Fruit fly (Drosophila melanogaster) whole organism, embryonic: ENCODE measurements around the gene CG14564.

Experiments
- Asciz ChIP-seq: fragments of 200-800 bp; sonication (Bioruptor generic); optimal IDR thresholded peaks from 2 replicates; lab custom pipeline; 2017; ENCODE audit warnings: missing biosample characterization, mild to moderate bottlenecking, missing genetic modification characterization, missing genetic modification reagents
- Awh ChIP-seq: fragments of 200-800 bp; sonication (Bioruptor generic); IDR thresholded peaks from 2 replicates; pipeline ENCODE4, ENCODE4 v1.3.6; 2022; ENCODE audit warnings: missing biosample characterization, missing genetic modification characterization
- BEAF-32 ChIP-seq: fragments of 200-800 bp; sonication (Bioruptor generic); optimal IDR thresholded peaks from 3 replicates; lab custom pipeline; 2017; ENCODE audit warnings: missing biosample characterization, missing genetic modification characterization, mild to moderate bottlenecking, moderate library complexity, missing genetic modification reagents
- Bdp1 ChIP-seq: fragments of 200-800 bp; sonication (Bioruptor generic); optimal IDR thresholded peaks from 3 replicates; lab custom pipeline; 2016; ENCODE audit warnings: missing biosample characterization, missing genetic modification characterization
- Bgb ChIP-seq: fragments of 200-800 bp; sonication (Bioruptor generic); IDR thresholded peaks from 2 replicates; pipeline ENCODE4 v1.3.6; 2022; ENCODE audit warnings: missing biosample characterization, missing genetic modification characterization; ENCODE audit not compliant: partially characterized antibody
- Bteb2 ChIP-seq: fragments of 200-800 bp; sonication (Bioruptor generic); optimal IDR thresholded peaks from 2 replicates; lab custom pipeline; 2016; ENCODE audit warnings: missing biosample characterization, missing genetic modification characterization
- C15 ChIP-seq: fragments of 200-800 bp; sonication (Bioruptor generic); IDR thresholded peaks from 3 replicates; pipeline ENCODE4 v1.3.6; 2022; ENCODE audit warnings: missing biosample characterization, missing genetic modification characterization
- CG10267 ChIP-seq: fragments of 200-800 bp; sonication (Bioruptor generic); optimal IDR thresholded peaks from 2 replicates; lab custom pipeline; 2018; ENCODE audit warnings: missing biosample characterization, mild to moderate bottlenecking, missing genetic modification characterization, moderate library complexity
- CG11504 ChIP-seq: fragments of 200-800 bp; sonication (Bioruptor generic); optimal IDR thresholded peaks from 3 replicates; lab custom pipeline; 2019; ENCODE audit warnings: missing biosample characterization, mild to moderate bottlenecking, missing genetic modification characterization, moderate library complexity
- CG1603 ChIP-seq: fragments of 200-800 bp; sonication (Bioruptor generic); optimal IDR thresholded peaks from 2 replicates; lab custom pipeline; 2019; ENCODE audit warnings: missing biosample characterization, mild to moderate bottlenecking, missing genetic modification characterization, moderate library complexity
- CG16779 ChIP-seq: fragments of 200-800 bp; sonication (Bioruptor generic); IDR thresholded peaks from 2 replicates; pipeline ENCODE4 v1.3.6; 2022; ENCODE audit warnings: missing biosample characterization, missing genetic modification characterization
- CG17361 ChIP-seq: fragments of 200-800 bp; sonication (Bioruptor generic); IDR thresholded peaks from 3 replicates; pipeline ENCODE4 v1.3.6; 2022; ENCODE audit warnings: missing biosample characterization, missing genetic modification characterization
- CG18262 ChIP-seq: fragments of 200-800 bp; optimal IDR thresholded peaks from 3 replicates; lab custom pipeline; 2019; ENCODE audit warnings: missing biosample characterization, mild to moderate bottlenecking, missing genetic modification characterization, moderate library complexity
- CG3847 ChIP-seq: fragments of 200-800 bp; sonication (Bioruptor generic); IDR thresholded peaks from 2 replicates; pipeline ENCODE4 v1.3.6; 2022; ENCODE audit warnings: missing biosample characterization, missing genetic modification characterization
- CG42726 ChIP-seq: fragments of 200-800 bp; sonication (Bioruptor generic); IDR thresholded peaks from 2 replicates; pipeline ENCODE4 v1.3.6; 2022; ENCODE audit warnings: missing biosample characterization, missing genetic modification characterization; ENCODE audit not compliant: partially characterized antibody
- CG6791 ChIP-seq: fragments of 200-800 bp; sonication (Bioruptor generic); IDR thresholded peaks from 3 replicates; pipeline ENCODE4 v1.3.6; 2022; ENCODE audit warnings: missing biosample characterization, missing genetic modification characterization; ENCODE audit not compliant: partially characterized antibody
- CG6813 ChIP-seq: fragments of 200-800 bp; sonication (Bioruptor generic); optimal IDR thresholded peaks from 2 replicates; lab custom pipeline; 2017; ENCODE audit warnings: missing biosample characterization, missing genetic modification characterization, mild to moderate bottlenecking, moderate library complexity, missing genetic modification reagents
- CG7928 ChIP-seq: fragments of 200-800 bp; sonication (Bioruptor generic); optimal IDR thresholded peaks from 2 replicates; lab custom pipeline; 2017; ENCODE audit warnings: missing biosample characterization, mild to moderate bottlenecking, missing genetic modification characterization
- Dp ChIP-seq: fragments of 200-800 bp; sonication (Bioruptor generic); optimal IDR thresholded peaks from 2 replicates; lab custom pipeline; 2018; ENCODE audit warnings: missing biosample characterization, mild to moderate bottlenecking, missing genetic modification characterization, moderate library complexity
- E2f2 ChIP-seq: fragments of 200-800 bp; sonication (Bioruptor generic); IDR thresholded peaks from 2 replicates; pipeline ENCODE4 v1.3.6; 2022; ENCODE audit warnings: missing biosample characterization, missing genetic modification characterization
- Ets65A ChIP-seq: fragments of 200-800 bp; sonication (Bioruptor generic); peaks from one replicate; lab custom pipeline; 2016; ENCODE audit warnings: missing biosample characterization, missing genetic modification characterization
- Gug ChIP-seq: fragments of 200-800 bp; sonication (Bioruptor generic); IDR thresholded peaks from 4 replicates; pipeline ENCODE4 v1.3.6; 2022; ENCODE audit warnings: missing biosample characterization, missing genetic modification characterization
- Lhr ChIP-seq: fragments of 200-800 bp; sonication (Bioruptor generic); optimal IDR thresholded peaks from 3 replicates; lab custom pipeline; 2017; ENCODE audit warnings: mild to moderate bottlenecking, missing biosample characterization, missing genetic modification reagents, missing genetic modification characterization
- MTF-1 ChIP-seq: fragments of 200-800 bp; sonication (Bioruptor generic); optimal IDR thresholded peaks from 2 replicates; lab custom pipeline; 2018; ENCODE audit warnings: missing biosample characterization, mild to moderate bottlenecking, missing genetic modification characterization, borderline replicate concordance
- Opbp ChIP-seq: fragments of 200-800 bp; sonication (Bioruptor generic); IDR thresholded peaks from 3 replicates; pipeline ENCODE4 v1.3.6; 2022; ENCODE audit warnings: missing biosample characterization, missing genetic modification characterization; ENCODE audit not compliant: partially characterized antibody
- Scr ChIP-seq: fragments of 200-800 bp; sonication (Bioruptor generic); IDR thresholded peaks from 2 replicates; pipeline ENCODE4 v1.3.6; 2022; ENCODE audit warnings: missing biosample characterization, missing genetic modification characterization; ENCODE audit not compliant: partially characterized antibody
- Trl ChIP-seq, 3 experiments: fragments of >200 bp in 2 of 3; fragments of 200-800 bp in 1 of 3; sonication (Bioruptor generic) in 1 of 3; optimal IDR thresholded peaks; 2 replicates in 1 of 3; 3 replicates in 2 of 3; lab custom pipeline; 2016 to 2017; ENCODE audit warnings: missing biosample characterization in 1 of 3, missing genetic modification characterization in 1 of 3
- ac ChIP-seq: fragments of 200-800 bp; sonication (Bioruptor generic); optimal IDR thresholded peaks from 3 replicates; lab custom pipeline; 2017; ENCODE audit warnings: missing biosample characterization, mild to moderate bottlenecking, missing genetic modification characterization
- amos ChIP-seq: fragments of 200-800 bp; sonication (Bioruptor generic); IDR thresholded peaks from 2 replicates; pipeline ENCODE4 v1.3.6; 2022; ENCODE audit warnings: missing biosample characterization, missing genetic modification characterization; ENCODE audit not compliant: partially characterized antibody
- ci ChIP-seq: fragments of 200-800 bp; sonication (Bioruptor generic); IDR thresholded peaks from 3 replicates; pipeline ENCODE4 v1.3.6; 2022; ENCODE audit warnings: missing biosample characterization, missing genetic modification characterization
- disco-r ChIP-seq: fragments of 200-800 bp; sonication (Bioruptor generic); optimal IDR thresholded peaks from 2 replicates; lab custom pipeline; 2016; ENCODE audit warnings: missing biosample characterization, missing genetic modification characterization
- fd102C ChIP-seq: fragments of 200-800 bp; sonication (Bioruptor generic); optimal IDR thresholded peaks from 2 replicates; lab custom pipeline; 2018; ENCODE audit warnings: missing biosample characterization, mild to moderate bottlenecking, missing genetic modification characterization, moderate library complexity
- fd96Cb ChIP-seq: fragments of 200-800 bp; sonication (Bioruptor generic); optimal IDR thresholded peaks from 2 replicates; lab custom pipeline; 2018; ENCODE audit warnings: missing biosample characterization, mild to moderate bottlenecking, missing genetic modification characterization, moderate library complexity
- gem ChIP-seq: fragments of 200-800 bp; sonication (Bioruptor generic); optimal IDR thresholded peaks from 2 replicates; lab custom pipeline; 2019; ENCODE audit warnings: missing biosample characterization, mild to moderate bottlenecking, missing genetic modification characterization, moderate library complexity
- hb ChIP-seq: fragments of 200-800 bp; sonication (Bioruptor generic); IDR thresholded peaks from 3 replicates; pipeline ENCODE4 v1.3.6; 2022; ENCODE audit warnings: missing biosample characterization, missing genetic modification characterization; ENCODE audit not compliant: partially characterized antibody
- knrl ChIP-seq: fragments of 200-800 bp; sonication (Bioruptor generic); IDR thresholded peaks from 3 replicates; pipeline ENCODE4 v1.3.6; 2022; ENCODE audit warnings: missing biosample characterization, missing genetic modification characterization; ENCODE audit not compliant: partially characterized antibody
- pan ChIP-seq, 4 experiments: fragments of >200 bp in 3 of 4; fragments of 200-800 bp in 1 of 4; sonication (Bioruptor generic) in 1 of 4; optimal IDR thresholded peaks in 3 of 4; IDR thresholded peaks in 1 of 4; 2 replicates each; pipeline versions ENCODE4 v1.3.6 to Lab custom; 2017 to 2022; ENCODE audit warnings: missing biosample characterization in 2 of 4, missing genetic modification characterization in 2 of 4, mixed read lengths in 1 of 4
- pzg ChIP-seq: fragments of 200-800 bp; sonication (Bioruptor generic); optimal IDR thresholded peaks from 3 replicates; lab custom pipeline; 2018; ENCODE audit warnings: missing biosample characterization, mild to moderate bottlenecking, missing genetic modification characterization, moderate library complexity
- row ChIP-seq: fragments of 200-800 bp; sonication (Bioruptor generic); IDR thresholded peaks from 3 replicates; pipeline ENCODE4 v1.3.6; 2022; ENCODE audit warnings: missing biosample characterization, missing genetic modification characterization
- sd ChIP-seq: fragments of 200-800 bp; sonication (Bioruptor generic); optimal IDR thresholded peaks from 3 replicates; lab custom pipeline; 2018; ENCODE audit warnings: missing biosample characterization, mild to moderate bottlenecking, missing genetic modification characterization, moderate library complexity
- sens ChIP-seq: fragments of 200-800 bp; sonication (Bioruptor generic); peaks from one replicate; lab custom pipeline; 2016; ENCODE audit warnings: missing biosample characterization, missing genetic modification characterization
- stwl ChIP-seq: fragments of 200-800 bp; sonication (Bioruptor generic); optimal IDR thresholded peaks from 3 replicates; lab custom pipeline; 2018; ENCODE audit warnings: missing biosample characterization, mild to moderate bottlenecking, missing genetic modification characterization, moderate library complexity
- tgo ChIP-seq: fragments of 200-800 bp; sonication (Bioruptor generic); IDR thresholded peaks from 3 replicates; pipeline ENCODE4 v1.3.6; 2022; ENCODE audit warnings: missing biosample characterization, missing genetic modification characterization
- trem ChIP-seq: fragments of 200-800 bp; optimal IDR thresholded peaks from 3 replicates; lab custom pipeline; 2019; ENCODE audit warnings: missing biosample characterization, mild to moderate bottlenecking, missing genetic modification characterization, moderate library complexity
- tx ChIP-seq: fragments of 200-800 bp; sonication (Bioruptor generic); optimal IDR thresholded peaks from 2 replicates; lab custom pipeline; 2016; ENCODE audit warnings: missing biosample characterization, missing genetic modification characterization
- unc-4 ChIP-seq: fragments of 200-800 bp; sonication (Bioruptor generic); IDR thresholded peaks from 2 replicates; pipeline ENCODE4 v1.3.6; 2022; ENCODE audit warnings: missing biosample characterization, missing genetic modification characterization; ENCODE audit not compliant: partially characterized antibody
- vnd ChIP-seq: fragments of 200-800 bp; sonication (Bioruptor generic); IDR thresholded peaks from 3 replicates; pipeline ENCODE4 v1.3.6; 2022; ENCODE audit warnings: missing biosample characterization, missing genetic modification characterization; ENCODE audit not compliant: partially characterized antibody

CG14564 gene

DNA sequence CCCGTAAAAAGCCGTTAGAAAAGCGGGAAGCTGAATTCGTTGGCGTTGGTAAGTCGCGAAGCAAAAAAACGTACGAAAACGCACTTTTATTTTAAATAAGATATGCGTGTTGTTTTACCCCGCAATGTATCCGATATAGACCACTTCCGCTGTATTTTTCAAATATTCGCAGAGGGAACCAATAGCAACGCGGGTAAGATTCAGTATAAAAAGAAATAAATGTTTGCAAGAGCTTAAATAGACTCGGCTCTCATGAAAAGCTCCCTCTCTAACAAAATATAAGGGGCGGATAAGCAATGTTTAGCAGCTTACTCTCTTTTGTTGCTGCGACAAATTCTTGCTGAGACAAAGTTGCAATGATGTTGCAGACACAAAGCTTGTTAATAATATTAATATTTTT lies 13.4 kb downstream of the CG14564 start, which contains the start of gene Syn1 (continued):
- TF ChIP-seq Opbp (GFP tag; lab: Robert Waterston, UW) (0 out of 3 replicates have a peak, but pooled peaks have one; percentile 10), CG16779 (GFP tag; lab: Robert Waterston, UW) (no peak), disco-r (GFP tag; lab: Kevin White, UChicago) (no peak), Trl (optimal IDR thresholded peaks at IDR 0.05; lab: Kevin White, UChicago) (peak; percentile 67 to 76), Trl (GFP tag; optimal IDR thresholded peaks at IDR 0.05; lab: Kevin White, UChicago) (no peak), fd96Cb (tag; lab: Kevin White, UChicago) (no peak), pan (optimal IDR thresholded peaks at IDR 0.05; lab: Kevin White, UChicago) (no peak), pan (GFP tag; optimal IDR thresholded peaks at IDR 0.05 in 1 of 2, IDR thresholded peaks at IDR 0.05 in 1 of 2) (no peak), gem (no peak), Bgb (GFP tag; lab: Robert Waterston, UW) (no peak; the same call in 1 of the 2 replicates), row (no peak), Bdp1 (no peak), sens (peak; percentile 69), Gug (no peak), ci (0 out of 3 replicates have a peak, but pooled peaks have one; percentile 7), Bteb2 (no peak), C15 (GFP tag; lab: Robert Waterston, UW) (no peak), sd (tag; lab: Kevin White, UChicago) (no peak), CG7928 (GFP tag; lab: Kevin White, UChicago) (peak; percentile 9)

DNA sequence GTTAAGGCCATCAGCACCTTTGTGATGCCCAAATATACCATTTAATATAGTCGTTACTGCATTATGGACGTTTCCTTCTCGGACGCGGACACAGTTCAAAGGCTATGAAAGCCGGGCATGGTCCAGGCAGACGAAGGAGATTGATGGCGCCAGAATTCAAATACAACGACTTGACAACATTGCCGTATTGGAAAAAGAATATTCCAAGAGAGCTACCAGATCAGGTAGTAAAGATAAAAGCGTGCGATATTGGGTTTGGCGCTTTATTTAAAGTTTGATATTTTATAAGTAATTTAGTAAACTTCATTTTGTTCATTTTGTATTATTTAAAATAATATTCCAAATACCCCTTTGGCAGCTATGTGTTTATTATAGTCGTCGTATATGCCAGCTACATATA lies 16.9 kb downstream of the CG14564 start:
- TF ChIP-seq sens: peak; percentile 70
- TF ChIP-seq CG1603 (tag; lab: Kevin White, UChicago): peak; percentile 35
- peak; percentile 47 for TF ChIP-seq pzg (GFP tag; lab: Kevin White, UChicago)
- TF ChIP-seq unc-4 (GFP tag; lab: Robert Waterston, UW): 0 out of 2 replicates have a peak, but pooled peaks have one; percentile 26
- no peak for TF ChIP-seq Awh (GFP tag; lab: Robert Waterston, UW)
- TF ChIP-seq BEAF-32 (GFP tag; lab: Kevin White, UChicago): peak; percentile 43
- peak; percentile 16 for TF ChIP-seq trem (tag; lab: Kevin White, UChicago)
- 0 out of 2 replicates have a peak, but pooled peaks have one; percentile 31 for TF ChIP-seq Scr (GFP tag; lab: Robert Waterston, UW)
- TF ChIP-seq ac (GFP tag; lab: Kevin White, UChicago): no peak
- no peak for TF ChIP-seq CG6813 (GFP tag; lab: Kevin White, UChicago)
- peak; percentile 33; the same call in 1 of the 2 replicates for TF ChIP-seq CG3847 (GFP tag; lab: Robert Waterston, UW)
- no peak for TF ChIP-seq Asciz (GFP tag; lab: Kevin White, UChicago)
- no peak for TF ChIP-seq tgo
- TF ChIP-seq knrl (GFP tag; lab: Robert Waterston, UW): peak; percentile 25; the same call in 1 of the 3 replicates
- no peak for TF ChIP-seq sd (tag; lab: Kevin White, UChicago)
- TF ChIP-seq CG42726 (GFP tag; lab: Robert Waterston, UW): 0 out of 2 replicates have a peak, but pooled peaks have one; percentile 40
- TF ChIP-seq Ets65A (GFP tag; lab: Kevin White, UChicago): no peak
- TF ChIP-seq MTF-1 (GFP tag; lab: Kevin White, UChicago): no peak
- TF ChIP-seq CG10267 (tag; lab: Kevin White, UChicago): no peak
- TF ChIP-seq hb (GFP tag; lab: Robert Waterston, UW): no peak
- no peak for TF ChIP-seq CG18262
- no peak for TF ChIP-seq vnd (GFP tag; lab: Robert Waterston, UW)
- TF ChIP-seq Lhr (GFP tag; lab: Kevin White, UChicago): peak; percentile 77
- peak; percentile 45 for TF ChIP-seq stwl (tag; lab: Kevin White, UChicago)
- TF ChIP-seq fd102C (GFP tag; lab: Kevin White, UChicago): no peak
- no peak for TF ChIP-seq tx
- TF ChIP-seq amos: peak; percentile 25; the same call in 1 of the 2 replicates
- TF ChIP-seq Dp: peak; percentile 98
- 0 out of 3 replicates have a peak, but pooled peaks have one; percentile 41 for TF ChIP-seq CG6791 (GFP tag; lab: Robert Waterston, UW)
- peak; percentile 65 for TF ChIP-seq CG11504 (tag; lab: Kevin White, UChicago)
- peak; percentile 99 for TF ChIP-seq E2f2
- TF ChIP-seq CG17361 (GFP tag; lab: Robert Waterston, UW): no peak
